Worm (Caenorhabditis elegans): Measurements from ENCODE around the gene Y43C5A.4.

DNA sequence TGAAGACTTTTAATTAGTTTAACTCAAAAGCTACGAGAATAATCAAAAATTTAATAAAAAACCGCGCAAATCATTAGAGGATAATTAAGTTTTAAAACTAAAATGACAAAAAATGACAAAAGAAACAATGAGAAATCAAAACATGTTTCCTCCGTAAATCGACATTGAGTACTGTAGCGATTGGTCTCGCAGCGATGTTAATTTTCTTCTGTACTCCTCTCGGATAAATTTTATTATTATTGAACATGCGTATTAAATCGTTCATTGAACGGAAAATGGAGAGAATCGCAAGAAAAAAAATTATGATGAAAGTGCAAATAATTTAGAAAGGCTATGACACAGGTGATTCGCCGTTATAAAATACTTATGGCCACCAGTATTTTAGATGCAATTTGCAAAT lies 7.5 kb downstream of the Y43C5A.4 start:
- no peak for TF ChIP-seq ama-1 (optimal IDR thresholded peaks at IDR 0.05)
- TF ChIP-seq flt-1 (GFP tag; IDR thresholded peaks at IDR 0.05) = no peak
- TF ChIP-seq hmbx-1 (tag; optimal IDR thresholded peaks at IDR 0.05) = no peak
- TF ChIP-seq ets-7 (tag; optimal IDR thresholded peaks at IDR 0.05) = no peak
- TF ChIP-seq hmg-4 (GFP tag; optimal IDR thresholded peaks at IDR 0.05) = no peak
- no peak for TF ChIP-seq pes-1 (GFP tag; IDR thresholded peaks at IDR 0.05)
- no peak for TF ChIP-seq tra-4 (tag; optimal IDR thresholded peaks at IDR 0.05)
